Fruit fly (Drosophila melanogaster): Measurements from ENCODE around the gene Trmt61.

Trmt61 gene

DNA sequence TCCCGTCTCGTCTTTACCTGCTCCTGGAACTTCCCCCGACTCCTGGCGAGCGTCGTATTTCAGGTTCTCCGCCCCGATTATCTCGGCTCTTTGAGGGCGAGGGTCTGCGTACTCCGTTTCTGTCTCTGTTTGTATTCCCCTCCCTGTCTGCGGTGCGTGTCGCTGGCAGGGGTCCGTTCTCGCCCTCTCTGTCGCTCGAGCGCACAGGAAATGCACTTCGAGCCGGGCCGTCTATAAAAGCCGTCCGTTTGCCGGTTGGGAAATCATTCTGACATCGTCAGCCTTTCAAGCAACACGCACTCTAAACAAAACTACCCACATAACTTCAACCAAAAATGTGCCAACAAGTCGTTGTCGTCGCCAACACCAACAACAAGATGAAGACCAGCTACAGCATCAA is 48.7 kb upstream of the Trmt61 start (continued):
- TF ChIP-seq CG10147 (GFP tag; optimal IDR thresholded peaks at IDR 0.05), result no peak
- TF ChIP-seq Ets65A (GFP tag), result no peak
- TF ChIP-seq eyg (GFP tag; optimal IDR thresholded peaks at IDR 0.05), result no peak
- peak; percentile 10 for TF ChIP-seq CG6813 (GFP tag; optimal IDR thresholded peaks at IDR 0.05)
- TF ChIP-seq sim (GFP tag; IDR thresholded peaks at IDR 0.05), result no peak
- TF ChIP-seq ase (GFP tag; IDR thresholded peaks at IDR 0.05), result no peak
- no peak for TF ChIP-seq GATAe (GFP tag; conservative IDR thresholded peaks at IDR 0.05)
- no peak for TF ChIP-seq CG9797 (GFP tag; optimal IDR thresholded peaks at IDR 0.05)
- TF ChIP-seq CG1602 (GFP tag; optimal IDR thresholded peaks at IDR 0.05), result no peak
- TF ChIP-seq chm (GFP tag; IDR thresholded peaks at IDR 0.05), result peak; percentile 27; the same call in 1 of the 2 replicates
- no peak for TF ChIP-seq exex (tag; optimal IDR thresholded peaks at IDR 0.05)
- no peak for TF ChIP-seq kah (GFP tag; optimal IDR thresholded peaks at IDR 0.05)
- no peak for TF ChIP-seq mirr (GFP tag; optimal IDR thresholded peaks at IDR 0.05)
- no peak for TF ChIP-seq Ptx1 (GFP tag; IDR thresholded peaks at IDR 0.05)

DNA sequence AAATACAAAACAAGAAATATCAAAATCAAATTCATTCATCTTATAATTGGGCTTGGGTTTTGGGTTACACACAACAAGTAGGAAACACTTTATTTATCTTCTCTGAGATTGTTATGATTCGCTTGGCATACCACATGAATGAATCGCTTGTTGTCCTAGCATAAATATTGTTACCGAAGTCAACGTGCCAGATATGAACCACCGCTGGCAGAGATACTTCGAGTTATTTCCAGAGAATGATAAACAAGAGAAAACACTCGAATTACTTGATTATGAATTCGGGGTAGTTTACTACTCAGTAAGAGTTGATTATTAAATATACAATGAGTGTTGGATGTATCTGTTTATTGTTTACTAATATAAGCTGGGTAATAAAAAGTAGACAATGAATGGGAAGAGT is 47.8 kb upstream of the Trmt61 start:
- TF ChIP-seq Bteb2 (GFP tag; optimal IDR thresholded peaks at IDR 0.05) (no peak), Nf-YA (GFP tag; IDR thresholded peaks at IDR 0.05) (no peak), CG7786 (GFP tag; optimal IDR thresholded peaks at IDR 0.05) (no peak), Doc2 (GFP tag; IDR thresholded peaks at IDR 0.05) (no peak), PHDP (tag; optimal IDR thresholded peaks at IDR 0.05) (peak; percentile 40), zen (tag; optimal IDR thresholded peaks at IDR 0.05) (no peak), pan (optimal IDR thresholded peaks at IDR 0.05) (no peak), pan (GFP tag; optimal IDR thresholded peaks at IDR 0.05 in 1 of 2, IDR thresholded peaks at IDR 0.05 in 1 of 2) (no peak), HmgD (GFP tag; optimal IDR thresholded peaks at IDR 0.05) (no peak), CG4854 (GFP tag; optimal IDR thresholded peaks at IDR 0.05) (no peak), gsb-n (tag; optimal IDR thresholded peaks at IDR 0.05) (peak; percentile 49), CG17912 (GFP tag; optimal IDR thresholded peaks at IDR 0.05) (peak; percentile 15), CG12071 (GFP tag; optimal IDR thresholded peaks at IDR 0.05) (peak; percentile 44), Stat92E (GFP tag; optimal IDR thresholded peaks at IDR 0.05) (peak in 1 of 3 experiments; percentile 64), z (GFP tag; IDR thresholded peaks at IDR 0.05) (peak; percentile 73), CG9932 (GFP tag; IDR thresholded peaks at IDR 0.05) (no peak), Mad (GFP tag; optimal IDR thresholded peaks at IDR 0.05) (no peak), CG10366 (GFP tag; IDR thresholded peaks at IDR 0.05) (no peak), NC2α (GFP tag; optimal IDR thresholded peaks at IDR 0.05) (no peak), otp (GFP tag; IDR thresholded peaks at IDR 0.05) (no peak), HLHmδ (GFP tag; optimal IDR thresholded peaks at IDR 0.05) (peak; percentile 95), fd3F (GFP tag; optimal IDR thresholded peaks at IDR 0.05) (no peak), MESR4 (GFP tag; optimal IDR thresholded peaks at IDR 0.05) (no peak), CG8359 (GFP tag; optimal IDR thresholded peaks at IDR 0.05; ENCODE audit: borderline replicate concordance) (peak; percentile 13), CG17361 (GFP tag; IDR thresholded peaks at IDR 0.05) (no peak), MTF-1 (GFP tag; optimal IDR thresholded peaks at IDR 0.05; ENCODE audit: borderline replicate concordance) (peak; percentile 61), BtbVII (GFP tag; optimal IDR thresholded peaks at IDR 0.05) (no peak), btn (GFP tag; optimal IDR thresholded peaks at IDR 0.05) (no peak), CG14667 (GFP tag; IDR thresholded peaks at IDR 0.05) (no peak), CG12104 (GFP tag; optimal IDR thresholded peaks at IDR 0.05) (no peak), tin (GFP tag; optimal IDR thresholded peaks at IDR 0.05) (no peak), luna (GFP tag; optimal IDR thresholded peaks at IDR 0.05) (no peak), tna (GFP tag; IDR thresholded peaks at IDR 0.05; ENCODE audit: partially characterized antibody) (no peak), emc (GFP tag; optimal IDR thresholded peaks at IDR 0.05) (no peak), Hsf (GFP tag; optimal IDR thresholded peaks at IDR 0.05) (no peak), Ssrp (tag; optimal IDR thresholded peaks at IDR 0.05) (no peak), trh (GFP tag; optimal IDR thresholded peaks at IDR 0.05) (no peak), CG4282 (GFP tag; optimal IDR thresholded peaks at IDR 0.05) (no peak)
